Fruit fly (Drosophila melanogaster): ENCODE results near the gene Nab2.
A peak's percentile ranks its signal among the peaks of the same experiment; 100 is the strongest.

Gene Nab2

DNA sequence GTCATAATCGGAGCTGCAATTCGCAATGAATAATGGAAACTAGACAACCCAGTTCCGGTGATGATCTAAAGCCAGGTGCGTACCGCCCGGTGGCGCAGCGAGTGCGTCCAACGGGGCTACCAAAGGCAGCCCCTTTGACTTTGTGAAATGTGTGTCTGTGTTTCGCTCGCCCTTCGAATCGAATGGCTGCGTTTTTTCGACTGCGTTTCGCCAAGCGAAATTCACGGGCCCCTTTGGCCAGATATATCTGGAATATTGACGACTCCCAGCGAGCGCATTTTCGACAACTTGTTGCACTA lies 813 bp upstream of the Nab2 start:
- no peak for TF ChIP-seq fkh (GFP tag; optimal IDR thresholded peaks at IDR 0.05)
- no peak for TF ChIP-seq CG9139 (GFP tag; optimal IDR thresholded peaks at IDR 0.05)
- no peak for TF ChIP-seq CG7368 (GFP tag; optimal IDR thresholded peaks at IDR 0.05)
- TF ChIP-seq pdm3 (GFP tag; optimal IDR thresholded peaks at IDR 0.05) = no peak
- TF ChIP-seq achi (GFP tag; optimal IDR thresholded peaks at IDR 0.05) = no peak
- TF ChIP-seq fd85E (GFP tag; optimal IDR thresholded peaks at IDR 0.05) = no peak
- TF ChIP-seq Hr38 (GFP tag; optimal IDR thresholded peaks at IDR 0.05) = no peak
- no peak for TF ChIP-seq CG1621 (tag; optimal IDR thresholded peaks at IDR 0.05)
- no peak for TF ChIP-seq Eip93F (GFP tag; optimal IDR thresholded peaks at IDR 0.05)
- TF ChIP-seq dsx (GFP tag; optimal IDR thresholded peaks at IDR 0.05; ENCODE audit: poor library complexity, severe bottlenecking) = no peak
- TF ChIP-seq CG11294 (GFP tag; IDR thresholded peaks at IDR 0.05) = no peak
- TF ChIP-seq net (GFP tag; optimal IDR thresholded peaks at IDR 0.05) = no peak
- TF ChIP-seq Gug (GFP tag; IDR thresholded peaks at IDR 0.05) = no peak
- TF ChIP-seq OdsH (GFP tag; optimal IDR thresholded peaks at IDR 0.05) = no peak
- TF ChIP-seq CG6808 (GFP tag; optimal IDR thresholded peaks at IDR 0.05) = no peak
- TF ChIP-seq CG6792 (GFP tag; optimal IDR thresholded peaks at IDR 0.05) = no peak
- TF ChIP-seq Blimp-1 (GFP tag; optimal IDR thresholded peaks at IDR 0.05) = no peak

DNA sequence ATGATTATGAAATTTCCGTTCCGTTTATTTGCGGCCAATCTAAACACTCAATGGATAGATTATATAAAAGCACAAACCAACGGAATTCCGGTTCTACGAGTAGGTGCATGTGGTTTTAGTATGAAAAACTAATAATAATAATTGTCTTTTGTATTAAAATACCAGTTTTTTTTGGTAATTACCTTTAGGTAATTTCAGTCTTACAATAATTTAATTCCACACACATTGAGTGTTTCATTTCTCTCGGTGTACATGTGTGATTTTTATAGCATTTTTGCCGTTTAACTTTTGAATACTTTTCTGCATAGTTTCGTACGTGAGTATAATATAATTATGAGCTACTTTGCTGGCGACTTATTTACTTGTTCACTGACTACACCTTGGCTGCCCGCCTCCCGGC lies 15.2 kb downstream of the Nab2 start:
- TF ChIP-seq CG3919 (GFP tag; optimal IDR thresholded peaks at IDR 0.05) = no peak
- no peak for TF ChIP-seq Eip75B (GFP tag; optimal IDR thresholded peaks at IDR 0.05)
- peak; percentile 37 for TF ChIP-seq CG32006 (GFP tag; optimal IDR thresholded peaks at IDR 0.05)
- peak; percentile 10 for TF ChIP-seq acj6 (GFP tag; optimal IDR thresholded peaks at IDR 0.05)
- TF ChIP-seq eg (GFP tag; IDR thresholded peaks at IDR 0.05) = peak; percentile 47; the same call in 1 of the 3 replicates
- TF ChIP-seq CG15336 (GFP tag; IDR thresholded peaks at IDR 0.05) = 0 out of 2 replicates have a peak, but pooled peaks have one; percentile 37
- TF ChIP-seq Hr4 (GFP tag; optimal IDR thresholded peaks at IDR 0.05) = peak; percentile 40

- TF ChIP-seq net (GFP tag; optimal IDR thresholded peaks at IDR 0.05) (peak; percentile 55), CG3919 (GFP tag; optimal IDR thresholded peaks at IDR 0.05) (no peak), eg (GFP tag; IDR thresholded peaks at IDR 0.05) (peak; percentile 53), Blimp-1 (GFP tag; optimal IDR thresholded peaks at IDR 0.05) (no peak), cyc (GFP tag; optimal IDR thresholded peaks at IDR 0.05) (peak; percentile 41), CG6808 (GFP tag; optimal IDR thresholded peaks at IDR 0.05) (no peak), CG6792 (GFP tag; optimal IDR thresholded peaks at IDR 0.05) (peak; percentile 31), Sox14 (GFP tag; optimal IDR thresholded peaks at IDR 0.05) (no peak), Gug (GFP tag; IDR thresholded peaks at IDR 0.05) (no peak), CG34406 (GFP tag; optimal IDR thresholded peaks at IDR 0.05) (no peak), Smox (GFP tag; optimal IDR thresholded peaks at IDR 0.05) (no peak), Sox15 (GFP tag; optimal IDR thresholded peaks at IDR 0.05) (peak; percentile 23), CG1621 (tag; optimal IDR thresholded peaks at IDR 0.05) (no peak), CG8119 (GFP tag; IDR thresholded peaks at IDR 0.05) (no peak; the same call in 2 of the 3 replicates), CG6276 (GFP tag; optimal IDR thresholded peaks at IDR 0.05) (peak; percentile 18), CG7368 (GFP tag; optimal IDR thresholded peaks at IDR 0.05) (peak; percentile 23), topi (GFP tag; optimal IDR thresholded peaks at IDR 0.05) (peak; percentile 44), svp (GFP tag) (no peak), Ets21C (GFP tag; optimal IDR thresholded peaks at IDR 0.05) (no peak), fkh (GFP tag; optimal IDR thresholded peaks at IDR 0.05) (no peak), CG3032 (tag; optimal IDR thresholded peaks at IDR 0.05) (no peak), CG6854 (GFP tag; optimal IDR thresholded peaks at IDR 0.05) (no peak), Eip75B (GFP tag; optimal IDR thresholded peaks at IDR 0.05) (peak; percentile 31), Hr39 (GFP tag; optimal IDR thresholded peaks at IDR 0.05) (no peak), ss (GFP tag; optimal IDR thresholded peaks at IDR 0.05) (peak in 1 of 2 experiments; percentile 15), spab (GFP tag; optimal IDR thresholded peaks at IDR 0.05) (no peak), CG9139 (GFP tag; optimal IDR thresholded peaks at IDR 0.05) (no peak), CG10631 (GFP tag; optimal IDR thresholded peaks at IDR 0.05) (peak; percentile 14), Hr4 (GFP tag; optimal IDR thresholded peaks at IDR 0.05) (peak; percentile 59), CG4318 (GFP tag; optimal IDR thresholded peaks at IDR 0.05) (peak; percentile 25), salr (GFP tag; optimal IDR thresholded peaks at IDR 0.05) (no peak), Lpt (GFP tag; optimal IDR thresholded peaks at IDR 0.05) (peak; percentile 15), CG11762 (GFP tag; optimal IDR thresholded peaks at IDR 0.05; ENCODE audit: insufficient read depth) (no peak), vri (GFP tag; optimal IDR thresholded peaks at IDR 0.05) (no peak), Sox102F (GFP tag; optimal IDR thresholded peaks at IDR 0.05) (no peak), CG16779 (tag; optimal IDR thresholded peaks at IDR 0.05) (no peak), pdm3 (GFP tag; optimal IDR thresholded peaks at IDR 0.05) (peak; percentile 52), CG15336 (GFP tag; IDR thresholded peaks at IDR 0.05) (peak; percentile 64), Hr38 (GFP tag; optimal IDR thresholded peaks at IDR 0.05) (no peak)
Measured at dm6 chr3R:24301520-24301919, 16.7 kb downstream of the Nab2 start.

All from whole organism, prepupa.